Worm (Caenorhabditis elegans): ENCODE data around the gene rrf-3.

Gene rrf-3

DNA sequence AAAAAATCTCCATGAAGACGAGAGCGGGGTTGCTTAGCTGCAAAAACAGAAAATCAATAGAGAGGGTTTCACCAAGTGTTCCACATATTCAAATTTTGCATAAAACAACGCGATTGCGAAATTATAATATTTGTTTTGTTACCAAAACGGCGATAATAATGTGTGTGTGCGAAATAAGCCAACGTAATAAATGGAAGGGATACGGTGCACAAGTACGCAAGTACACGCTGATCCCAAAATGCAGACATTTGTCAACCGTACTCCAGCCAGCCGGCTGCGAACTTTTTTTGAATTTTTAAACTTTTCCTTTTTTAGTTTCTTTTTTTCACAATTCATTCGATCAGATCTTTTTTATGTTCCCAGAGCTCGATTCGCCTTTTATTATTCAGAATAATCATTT is 37.4 kb upstream of the rrf-3 start, which contains the start of gene ire-1 (continued):
- TF ChIP-seq jun-1 (tag; optimal IDR thresholded peaks at IDR 0.05) (no peak), nhr-28 (tag; optimal IDR thresholded peaks at IDR 0.05) (peak; percentile 49), lin-29 (GFP tag; IDR thresholded peaks at IDR 0.05) (no peak), ceh-82 (tag; optimal IDR thresholded peaks at IDR 0.05) (no peak), ceh-32 (tag; optimal IDR thresholded peaks at IDR 0.05; ENCODE audit: poor library complexity) (no peak), spr-3 (GFP tag; optimal IDR thresholded peaks at IDR 0.05) (no peak), egl-43 (GFP tag; IDR thresholded peaks at IDR 0.05) (no peak), dmd-8 (GFP tag; IDR thresholded peaks at IDR 0.05) (no peak), ceh-28 (tag; optimal IDR thresholded peaks at IDR 0.05) (no peak), hif-1 (tag; optimal IDR thresholded peaks at IDR 0.05) (peak in 1 of 2 experiments; percentile 31), nhr-25 (tag; optimal IDR thresholded peaks at IDR 0.05; ENCODE audit: borderline replicate concordance, insufficient read depth) (no peak), fos-1 (tag; optimal IDR thresholded peaks at IDR 0.05) (no peak), daf-8 (GFP tag; IDR thresholded peaks at IDR 0.05) (no peak), hmg-1.1 (GFP tag; IDR thresholded peaks at IDR 0.05) (peak; percentile 38; the same call in 1 of the 2 replicates), T26A8.4 (GFP tag; IDR thresholded peaks at IDR 0.05) (no peak), ctbp-1 (GFP tag; IDR thresholded peaks at IDR 0.05) (no peak), mdl-1 (tag; optimal IDR thresholded peaks at IDR 0.05) (no peak), ztf-11 (tag; optimal IDR thresholded peaks at IDR 0.05) (no peak), Y5F2A.4 (GFP tag; optimal IDR thresholded peaks at IDR 0.05) (no peak), cey-2 (tag; optimal IDR thresholded peaks at IDR 0.05; ENCODE audit: borderline replicate concordance, insufficient read depth) (no peak), F49E8.2 (tag; optimal IDR thresholded peaks at IDR 0.05; ENCODE audit: borderline replicate concordance) (no peak), nhr-77 (tag; optimal IDR thresholded peaks at IDR 0.05) (no peak), unc-62 (GFP tag; optimal IDR thresholded peaks at IDR 0.05 in 1 of 2) (no peak), unc-62 (tag; optimal IDR thresholded peaks at IDR 0.05) (no peak)

DNA sequence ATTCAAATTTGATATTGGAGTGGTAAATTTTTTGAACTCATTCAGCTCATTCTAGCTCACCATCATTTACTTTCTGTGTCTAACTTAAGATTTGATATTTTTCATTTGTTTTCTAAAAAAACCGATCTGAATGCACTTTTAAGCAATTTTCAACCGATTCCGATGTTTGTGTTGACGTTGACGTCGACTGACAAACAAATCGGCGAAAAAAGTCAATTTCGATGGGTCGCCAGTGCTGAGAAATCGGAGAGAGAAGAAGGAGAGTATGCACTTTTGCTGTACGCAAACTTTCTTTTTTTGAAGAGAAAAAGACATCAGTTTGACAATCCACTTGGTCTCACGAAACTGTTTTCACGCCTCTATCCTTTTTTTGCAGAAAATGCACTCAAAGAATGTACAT is 36.8 kb upstream of the rrf-3 start:
- peak in 1 of 2 experiments; percentile 83 for TF ChIP-seq unc-62 (GFP tag; optimal IDR thresholded peaks at IDR 0.05 in 1 of 2)
- no peak for TF ChIP-seq unc-62 (tag; optimal IDR thresholded peaks at IDR 0.05)
- TF ChIP-seq Y105C5A.15 (GFP tag; IDR thresholded peaks at IDR 0.05) = no peak
- peak; percentile 73 for TF ChIP-seq aha-1 (tag)

DNA sequence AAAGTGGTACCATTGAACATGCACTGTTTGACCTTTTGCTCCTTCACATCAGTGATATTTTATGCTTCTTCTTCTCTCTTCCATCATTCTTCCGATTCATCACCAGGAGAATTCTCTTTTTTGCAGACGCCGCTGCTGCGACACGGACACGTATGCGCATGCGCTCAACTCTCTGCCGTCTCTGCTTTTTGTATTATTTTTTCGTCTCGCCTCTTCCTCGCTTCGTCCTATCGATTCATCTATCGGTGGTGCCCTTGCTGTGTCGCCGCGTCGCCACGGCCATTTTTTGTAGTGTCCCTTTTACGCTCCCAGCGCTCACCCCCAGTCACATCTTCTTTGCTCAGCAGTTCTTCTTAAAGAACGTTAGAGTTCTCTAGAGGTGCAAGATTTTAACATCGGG is 36.1 kb upstream of the rrf-3 start:
- TF ChIP-seq Y105C5A.15 (GFP tag; IDR thresholded peaks at IDR 0.05) (no peak), tra-1 (GFP tag; IDR thresholded peaks at IDR 0.05) (no peak), T20F7.1 (GFP tag; optimal IDR thresholded peaks at IDR 0.05) (no peak), Y48G9A.11 (GFP tag; IDR thresholded peaks at IDR 0.05) (no peak), zfp-2 (tag; optimal IDR thresholded peaks at IDR 0.05) (no peak), ZK546.5 (tag; optimal IDR thresholded peaks at IDR 0.05) (no peak), lin-29 (GFP tag; IDR thresholded peaks at IDR 0.05) (no peak), dmd-6 (GFP tag; IDR thresholded peaks at IDR 0.05) (peak; percentile 59; the same call in 1 of the 2 replicates), cey-2 (tag; optimal IDR thresholded peaks at IDR 0.05; ENCODE audit: borderline replicate concordance, insufficient read depth) (no peak), lin-15B (tag; optimal IDR thresholded peaks at IDR 0.05) (no peak), dmd-8 (GFP tag; IDR thresholded peaks at IDR 0.05) (no peak), nhr-6 (tag; optimal IDR thresholded peaks at IDR 0.05) (peak; percentile 9), hmg-1.1 (GFP tag; IDR thresholded peaks at IDR 0.05) (peak; percentile 76), nhr-11 (tag; optimal IDR thresholded peaks at IDR 0.05) (no peak), lsy-2 (tag; optimal IDR thresholded peaks at IDR 0.05) (peak; percentile 59 to 75), skn-1 (tag; optimal IDR thresholded peaks at IDR 0.05) (no peak), ztf-7 (tag; optimal IDR thresholded peaks at IDR 0.05) (no peak), attf-4 (tag; optimal IDR thresholded peaks at IDR 0.05) (no peak), arid-1 (GFP tag; conservative IDR thresholded peaks at IDR 0.05) (0 out of 2 replicates have a peak, but pooled peaks have one; percentile 22), egl-43 (GFP tag; IDR thresholded peaks at IDR 0.05) (peak; percentile 60), hlh-30 (tag; optimal IDR thresholded peaks at IDR 0.05; ENCODE audit: insufficient read depth) (peak; percentile 59), hlh-11 (tag; optimal IDR thresholded peaks at IDR 0.05) (peak; percentile 69), ceh-28 (tag; optimal IDR thresholded peaks at IDR 0.05) (peak; percentile 32), pha-4 (GFP tag; IDR thresholded peaks at IDR 0.05) (0 out of 2 replicates have a peak, but pooled peaks have one; percentile 42), pha-4 (tag; optimal IDR thresholded peaks at IDR 0.05) (no peak), vab-7 (GFP tag; IDR thresholded peaks at IDR 0.05) (peak; percentile 41; the same call in 1 of the 2 replicates), ctbp-1 (GFP tag; IDR thresholded peaks at IDR 0.05) (peak; percentile 70), pqm-1 (tag; optimal IDR thresholded peaks at IDR 0.05) (no peak), aha-1 (tag) (peak; percentile 82), hif-1 (tag; optimal IDR thresholded peaks at IDR 0.05) (peak in 1 of 2 experiments; percentile 55), mdl-1 (tag; optimal IDR thresholded peaks at IDR 0.05) (peak; percentile 22 to 77), mes-2 (tag; optimal IDR thresholded peaks at IDR 0.05; ENCODE audit: poor library complexity, severe bottlenecking) (peak; percentile 60)

All from whole organism, L4 larva.